Worm (Caenorhabditis elegans): ENCODE measurements around the gene hacd-1.

DNA sequence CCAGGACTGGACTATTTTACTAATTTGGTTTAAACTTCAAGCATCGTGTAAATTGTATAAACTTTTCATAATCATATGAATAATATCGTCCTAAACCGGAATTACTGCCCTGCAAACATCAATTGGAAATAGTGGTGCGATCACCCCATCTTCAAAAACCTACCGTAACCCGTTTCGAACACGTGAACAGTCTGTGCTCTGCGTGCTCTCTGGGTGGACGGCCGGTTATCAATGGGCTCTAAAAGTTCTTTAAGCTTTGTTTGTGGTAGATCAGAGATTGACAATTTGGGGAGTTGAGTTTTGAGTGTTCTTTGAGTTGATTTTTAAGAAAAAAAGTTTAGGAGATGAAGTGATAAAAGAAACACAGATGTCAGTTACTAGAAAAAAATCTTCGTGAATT is 3.6 kb upstream of the hacd-1 start:
- TF ChIP-seq snpc-4 (tag; optimal IDR thresholded peaks at IDR 0.05) (no peak), ama-1 (optimal IDR thresholded peaks at IDR 0.05) (no peak), ces-1 (GFP tag; optimal IDR thresholded peaks at IDR 0.05) (no peak), lir-3 (tag; optimal IDR thresholded peaks at IDR 0.05; ENCODE audit: poor library complexity) (no peak), unc-62 (GFP tag; optimal IDR thresholded peaks at IDR 0.05) (no peak), nhr-28 (tag; optimal IDR thresholded peaks at IDR 0.05) (no peak), mep-1 (tag; optimal IDR thresholded peaks at IDR 0.05) (no peak), sptf-1 (tag; optimal IDR thresholded peaks at IDR 0.05) (no peak), pqm-1 (tag; optimal IDR thresholded peaks at IDR 0.05) (no peak), dsc-1 (tag; optimal IDR thresholded peaks at IDR 0.05) (no peak), fkh-10 (GFP tag; optimal IDR thresholded peaks at IDR 0.05) (no peak)
